Worm (Caenorhabditis elegans) whole organism, young adult: ENCODE data around the gene cal-8.

Source experiments
- B0019.2 ChIP-seq: fragments of 200-800 bp; sonication (Bioruptor generic); conservative IDR thresholded peaks from 2 replicates; pipeline ENCODE4 v1.3.6; 2022; ENCODE audit warnings: missing genetic modification reagents, missing genetic modification characterization, missing compliant biosample characterization
- B0035.1 ChIP-seq: sonication (generic microtip); optimal IDR thresholded peaks from 2 replicates; lab custom pipeline; 2016; ENCODE audit warnings: missing genetic modification characterization, mild to moderate bottlenecking, missing compliant biosample characterization, missing genotype, missing genetic modification reagents
- C06A6.2 ChIP-seq: fragments of 200-800 bp; sonication (Bioruptor generic); conservative IDR thresholded peaks from 2 replicates; pipeline ENCODE4 v1.3.6; 2022; ENCODE audit warnings: missing genetic modification characterization, missing compliant biosample characterization
- F22D6.2 ChIP-seq: sonication (generic microtip); optimal IDR thresholded peaks from 2 replicates; lab custom pipeline; 2016; ENCODE audit warnings: mild to moderate bottlenecking, missing genetic modification characterization, missing compliant biosample characterization
- F33H1.4 ChIP-seq: fragments of 200-800 bp; sonication (Bioruptor generic); IDR thresholded peaks from 2 replicates; pipeline ENCODE4 v1.3.6; 2022; ENCODE audit warnings: missing genetic modification reagents, missing genetic modification characterization, missing compliant biosample characterization
- F37B4.10 ChIP-seq: fragments of 200-800 bp; sonication (Bioruptor generic); IDR thresholded peaks from 2 replicates; pipeline ENCODE4 v1.3.6; 2022; ENCODE audit warnings: missing genetic modification characterization, missing compliant biosample characterization
- F55B11.4 ChIP-seq: sonication (generic microtip); optimal IDR thresholded peaks from 2 replicates; lab custom pipeline; 2016; ENCODE audit warnings: missing compliant biosample characterization, missing genetic modification characterization, borderline replicate concordance; ENCODE audit not compliant: insufficient read depth
- K11D2.4 ChIP-seq: fragments of 200-800 bp; sonication (Bioruptor generic); IDR thresholded peaks from 2 replicates; pipeline ENCODE4 v1.3.6; 2022; ENCODE audit warnings: missing genetic modification reagents, missing genetic modification characterization, missing compliant biosample characterization
- T07F8.4 ChIP-seq: sonication (generic microtip); optimal IDR thresholded peaks from 2 replicates; lab custom pipeline; 2016; ENCODE audit warnings: mild to moderate bottlenecking, missing genetic modification characterization, moderate library complexity, missing compliant biosample characterization
- Y56A3A.18 ChIP-seq: fragments of 200-800 bp; sonication (Bioruptor generic); IDR thresholded peaks from 2 replicates; pipeline ENCODE4 v1.3.6; 2022; ENCODE audit warnings: missing genetic modification reagents, missing genetic modification characterization, missing compliant biosample characterization
- bed-1 ChIP-seq: fragments of 200-800 bp; sonication (Bioruptor generic); IDR thresholded peaks from 2 replicates; pipeline ENCODE4 v1.3.6; 2022; ENCODE audit warnings: missing genetic modification reagents, missing genetic modification characterization, missing compliant biosample characterization
- ccch-3 ChIP-seq: fragments of 200-800 bp; sonication (Bioruptor generic); optimal IDR thresholded peaks from 2 replicates; lab custom pipeline; 2018; ENCODE audit warnings: mild to moderate bottlenecking, missing genetic modification characterization, missing compliant biosample characterization
- cebp-1 ChIP-seq, 2 experiments: fragments of 200-800 bp in 1 of 2; sonication (Bioruptor generic) in 1 of 2; sonication (generic microtip) in 1 of 2; IDR thresholded peaks in 1 of 2; optimal IDR thresholded peaks in 1 of 2; 2 replicates each; pipeline versions ENCODE4 v1.3.6 to Lab custom; 2017 to 2022; ENCODE audit warnings: missing compliant biosample characterization in 2 of 2, missing genetic modification characterization in 2 of 2, mild to moderate bottlenecking in 1 of 2, missing genetic modification reagents in 1 of 2, moderate library complexity in 1 of 2
- ceh-40 ChIP-seq: fragments of 200-800 bp; sonication (Bioruptor generic); IDR thresholded peaks from 2 replicates; pipeline ENCODE4 v1.3.6; 2022; ENCODE audit warnings: missing genetic modification characterization, missing compliant biosample characterization
- ceh-58 ChIP-seq: fragments of 200-800 bp; sonication (Bioruptor generic); IDR thresholded peaks from 2 replicates; pipeline ENCODE4 v1.3.6; 2022; ENCODE audit warnings: missing genetic modification characterization, missing compliant biosample characterization
- chd-7 ChIP-seq: sonication (generic microtip); optimal IDR thresholded peaks from 2 replicates; lab custom pipeline; 2016; ENCODE audit warnings: mild to moderate bottlenecking, missing genetic modification characterization, moderate library complexity, missing compliant biosample characterization
- die-1 ChIP-seq: sonication (generic microtip); optimal IDR thresholded peaks from 2 replicates; lab custom pipeline; 2016; ENCODE audit warnings: missing genotype, mild to moderate bottlenecking, missing genetic modification characterization, missing compliant biosample characterization
- efl-1 ChIP-seq: fragments of 150-350 bp; optimal IDR thresholded peaks from 2 replicates; lab custom pipeline; 2014; ENCODE audit warnings: missing biosample characterization, missing genetic modification reagents, missing genetic modification characterization
- egl-44 ChIP-seq: fragments of 200-800 bp; sonication (Bioruptor generic); IDR thresholded peaks from 2 replicates; pipeline ENCODE4 v1.3.6; 2022; ENCODE audit warnings: missing genetic modification reagents, missing genetic modification characterization, missing compliant biosample characterization
- egrh-3 ChIP-seq: fragments of 200-800 bp; sonication (Bioruptor generic); IDR thresholded peaks from 2 replicates; pipeline ENCODE4 v1.3.6; 2022; ENCODE audit warnings: missing genetic modification reagents, missing genetic modification characterization, missing compliant biosample characterization
- gei-17 ChIP-seq: fragments of 200-800 bp; sonication (Bioruptor generic); optimal IDR thresholded peaks from 2 replicates; lab custom pipeline; 2018; ENCODE audit warnings: mild to moderate bottlenecking, missing genetic modification characterization, missing compliant biosample characterization
- hlh-26 ChIP-seq: fragments of 200-800 bp; sonication (Bioruptor generic); conservative IDR thresholded peaks from 2 replicates; pipeline ENCODE4 v1.3.6; 2022; ENCODE audit warnings: missing genetic modification reagents, missing genetic modification characterization, missing compliant biosample characterization
- let-526 ChIP-seq: fragments of 200-800 bp; sonication (Bioruptor generic); IDR thresholded peaks from 2 replicates; pipeline ENCODE4 v1.3.6; 2022; ENCODE audit warnings: missing genetic modification reagents, missing genetic modification characterization, missing compliant biosample characterization
- lsy-27 ChIP-seq: sonication (generic microtip); optimal IDR thresholded peaks from 2 replicates; lab custom pipeline; 2017; ENCODE audit warnings: missing genetic modification characterization, mild to moderate bottlenecking, missing compliant biosample characterization, antibody characterized with exemption, missing genotype, borderline replicate concordance; ENCODE audit not compliant: insufficient read depth
- madf-8 ChIP-seq: fragments of 200-800 bp; sonication (Bioruptor generic); conservative IDR thresholded peaks from 2 replicates; pipeline ENCODE4 v1.3.6; 2022; ENCODE audit warnings: missing genetic modification reagents, missing genetic modification characterization, missing compliant biosample characterization
- mcd-1 ChIP-seq: fragments of 200-800 bp; sonication (Bioruptor generic); IDR thresholded peaks from 2 replicates; pipeline ENCODE4 v1.3.6; 2022; ENCODE audit warnings: missing genetic modification reagents, missing genetic modification characterization, missing compliant biosample characterization
- mxl-1 ChIP-seq: sonication (generic microtip); optimal IDR thresholded peaks from 2 replicates; lab custom pipeline; 2016; ENCODE audit warnings: missing genetic modification characterization, missing compliant biosample characterization
- nfya-2 ChIP-seq: fragments of 200-800 bp; sonication (Bioruptor generic); IDR thresholded peaks from 2 replicates; pipeline ENCODE4 v1.3.6; 2022; ENCODE audit warnings: missing genetic modification reagents, missing genetic modification characterization, missing compliant biosample characterization
- sdz-38 ChIP-seq: sonication (generic microtip); optimal IDR thresholded peaks from 2 replicates; lab custom pipeline; 2016; ENCODE audit warnings: missing genotype, missing genetic modification characterization, missing compliant biosample characterization
- sea-2 ChIP-seq: fragments of 200-800 bp; sonication (Bioruptor generic); IDR thresholded peaks from 2 replicates; pipeline ENCODE4 v1.3.6; 2022; ENCODE audit warnings: missing genetic modification characterization, missing compliant biosample characterization
- snpc-1.1 ChIP-seq: sonication (generic microtip); optimal IDR thresholded peaks from 2 replicates; lab custom pipeline; 2017; ENCODE audit warnings: missing genetic modification characterization, mild to moderate bottlenecking, missing compliant biosample characterization, antibody characterized with exemption, moderate library complexity, missing genotype, missing genetic modification reagents; ENCODE audit not compliant: insufficient read depth
- tbx-9 ChIP-seq: sonication (generic microtip); optimal IDR thresholded peaks from 2 replicates; lab custom pipeline; 2016; ENCODE audit warnings: borderline replicate concordance, missing genetic modification characterization, inconsistent platforms, missing compliant biosample characterization
- ztf-18 ChIP-seq: sonication (generic microtip); optimal IDR thresholded peaks from 2 replicates; lab custom pipeline; 2016; ENCODE audit warnings: missing genotype, mild to moderate bottlenecking, missing genetic modification characterization, missing compliant biosample characterization

The cal-8 gene

ce11 chrII:5481982-5482381 is at the start of gene cal-8:
Gene cal-8 (minus strand): TSS chrII:5482041.
- no peak for TF ChIP-seq madf-8
- TF ChIP-seq gei-17 (GFP tag; lab: Kevin White, UChicago): no peak
- TF ChIP-seq F33H1.4: no peak
- no peak for TF ChIP-seq B0019.2 (GFP tag; lab: Robert Waterston, UW)
- TF ChIP-seq mcd-1 (GFP tag; lab: Robert Waterston, UW): no peak
- no peak for TF ChIP-seq lsy-27 (tag; lab: Kevin White, UChicago)

DNA sequence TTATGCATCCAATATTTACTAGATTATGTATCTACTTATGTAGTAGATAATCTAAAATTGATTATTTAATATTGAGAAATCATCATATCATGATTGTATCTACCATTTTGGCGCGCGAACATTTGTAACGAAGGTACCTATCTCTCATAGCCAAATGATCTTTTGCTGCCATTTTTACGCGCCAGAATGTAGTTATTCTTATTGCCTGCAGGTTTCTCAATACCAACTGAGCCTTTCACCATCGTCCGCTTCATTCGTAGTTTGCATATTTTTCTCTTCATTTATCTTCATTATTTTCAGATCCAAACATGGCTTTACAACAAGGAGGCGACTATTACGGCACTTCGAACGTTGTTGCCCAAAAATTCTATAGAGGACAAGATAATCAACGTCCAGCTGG is 46.0 kb upstream of the cal-8 start, which contains the start of gene ZK177.1:
TSS of gene ZK177.1 (plus strand) at position 301 of the 400 bp plus-strand sequence.
- TF ChIP-seq efl-1 (GFP tag; lab: Kevin White, UChicago): peak; percentile 13
- no peak for TF ChIP-seq T07F8.4 (tag; lab: Kevin White, UChicago)

ce11 chrII:5525297-5525696 is 43.5 kb upstream of the cal-8 start, which contains the start of gene tbx-35:
Gene tbx-35 (minus strand): TSS chrII:5525397.
- TF ChIP-seq die-1 (tag; lab: Kevin White, UChicago): no peak
- no peak for TF ChIP-seq F22D6.2 (tag; lab: Kevin White, UChicago)
- TF ChIP-seq ccch-3 (GFP tag; lab: Kevin White, UChicago): no peak
- TF ChIP-seq B0035.1: no peak
- no peak for TF ChIP-seq egl-44
- no peak for TF ChIP-seq Y56A3A.18 (GFP tag; lab: Robert Waterston, UW)
- TF ChIP-seq snpc-1.1 (tag; lab: Kevin White, UChicago): no peak
- no peak for TF ChIP-seq bed-1 (GFP tag; lab: Robert Waterston, UW)
- no peak for TF ChIP-seq nfya-2
- no peak for TF ChIP-seq ceh-40
- TF ChIP-seq egrh-3 (GFP tag; lab: Robert Waterston, UW): no peak
- TF ChIP-seq, all 124 proteins: peak for 0

ce11 chrII:5522637-5523036 is 40.8 kb upstream of the cal-8 start, which contains the start of gene ZK177.11:
Gene ZK177.11 (plus strand): TSS chrII:5522937.
- TF ChIP-seq tbx-9 (no peak), sea-2 (no peak), sdz-38 (tag; lab: Kevin White, UChicago) (no peak), cebp-1 (GFP tag; IDR thresholded peaks at IDR 0.05; lab: Robert Waterston, UW) (no peak), cebp-1 (tag; optimal IDR thresholded peaks at IDR 0.05; lab: Kevin White, UChicago) (no peak), hlh-26 (no peak), chd-7 (tag; lab: Kevin White, UChicago) (no peak), ceh-58 (GFP tag; lab: Robert Waterston, UW) (no peak), let-526 (GFP tag; lab: Robert Waterston, UW) (no peak), K11D2.4 (GFP tag; lab: Robert Waterston, UW) (no peak), ceh-40 (no peak), efl-1 (GFP tag; lab: Kevin White, UChicago) (no peak), die-1 (tag; lab: Kevin White, UChicago) (no peak), C06A6.2 (no peak), ztf-18 (tag; lab: Kevin White, UChicago) (no peak), F55B11.4 (tag; lab: Kevin White, UChicago) (no peak), madf-8 (no peak), F37B4.10 (GFP tag; lab: Robert Waterston, UW) (no peak), B0019.2 (GFP tag; lab: Robert Waterston, UW) (no peak), mxl-1 (no peak), bed-1 (GFP tag; lab: Robert Waterston, UW) (no peak)
